Fruit fly (Drosophila melanogaster): ENCODE results near the gene nyo.

DNA sequence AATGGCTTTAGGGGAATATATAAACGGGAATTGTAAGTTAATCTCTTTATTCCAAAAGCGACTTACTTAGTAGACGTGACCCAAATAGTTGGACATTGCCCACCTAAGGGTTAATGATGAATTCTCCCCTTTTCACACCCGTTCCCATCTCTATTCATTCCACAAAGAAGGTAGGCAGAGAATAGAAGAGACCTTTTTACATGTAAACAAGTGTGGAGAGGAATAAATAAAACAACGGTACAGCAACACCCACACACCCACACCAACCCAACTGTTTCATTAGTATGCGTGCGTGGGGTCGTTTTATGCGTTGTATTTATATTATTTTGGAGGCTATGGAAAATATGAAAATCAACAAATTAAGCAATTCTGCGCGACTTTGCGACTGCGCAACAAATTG, 65.2 kb downstream of the nyo start:
- TF ChIP-seq EcR (GFP tag; optimal IDR thresholded peaks at IDR 0.05) (no peak), CG13204 (GFP tag; optimal IDR thresholded peaks at IDR 0.05) (no peak), Pif1A (GFP tag; optimal IDR thresholded peaks at IDR 0.05) (no peak), CG34367 (tag; optimal IDR thresholded peaks at IDR 0.05) (no peak), CG8159 (tag; optimal IDR thresholded peaks at IDR 0.05) (no peak), Snoo (tag; optimal IDR thresholded peaks at IDR 0.05) (no peak), CG14655 (GFP tag; optimal IDR thresholded peaks at IDR 0.05) (no peak), CG9948 (tag; optimal IDR thresholded peaks at IDR 0.05) (no peak), D1 (tag; optimal IDR thresholded peaks at IDR 0.05) (no peak), CG12605 (GFP tag; IDR thresholded peaks at IDR 0.05) (no peak)

All from whole organism, pupa.